Worm (Caenorhabditis elegans): ENCODE measurements around the gene vha-20.

The vha-20 gene

ce11 chrX:14178688-14179087 lies 14.4 kb upstream of the vha-20 start, which contains the start of gene C37E2.10:
Gene C37E2.10 (plus strand): TSS chrX:14178988.
- no peak for TF ChIP-seq ref-1 (GFP tag; conservative IDR thresholded peaks at IDR 0.05)
- no peak for TF ChIP-seq cog-1 (tag; optimal IDR thresholded peaks at IDR 0.05)
- TF ChIP-seq klf-2 (GFP tag; conservative IDR thresholded peaks at IDR 0.05): no peak
- TF ChIP-seq ztf-23 (GFP tag; IDR thresholded peaks at IDR 0.05): no peak
- TF ChIP-seq med-1 (GFP tag; optimal IDR thresholded peaks at IDR 0.05; ENCODE audit: insufficient read depth): no peak
- no peak for TF ChIP-seq T22C8.4 (GFP tag; IDR thresholded peaks at IDR 0.05)
- TF ChIP-seq tab-1 (GFP tag; IDR thresholded peaks at IDR 0.05): no peak
- TF ChIP-seq ztf-29 (GFP tag; IDR thresholded peaks at IDR 0.05): no peak
- TF ChIP-seq flt-1 (GFP tag; IDR thresholded peaks at IDR 0.05): no peak

- no peak for TF ChIP-seq med-1 (GFP tag; optimal IDR thresholded peaks at IDR 0.05; ENCODE audit: insufficient read depth)
- TF ChIP-seq cog-1 (tag; optimal IDR thresholded peaks at IDR 0.05): no peak
- TF ChIP-seq klf-2 (GFP tag; conservative IDR thresholded peaks at IDR 0.05): no peak
- no peak for TF ChIP-seq ztf-23 (GFP tag; IDR thresholded peaks at IDR 0.05)
- no peak for TF ChIP-seq ref-1 (GFP tag; conservative IDR thresholded peaks at IDR 0.05)
- no peak for TF ChIP-seq flt-1 (GFP tag; IDR thresholded peaks at IDR 0.05)
- TF ChIP-seq tab-1 (GFP tag; IDR thresholded peaks at IDR 0.05): no peak
- TF ChIP-seq ztf-29 (GFP tag; IDR thresholded peaks at IDR 0.05): no peak
Observed at ce11 chrX:14175740-14176139, 11.4 kb upstream of the vha-20 start, which contains the start of gene C37E2.2. Gene C37E2.2 (plus strand): TSS chrX:14176040.

ce11 chrX:14173850-14174249 lies 9.5 kb upstream of the vha-20 start, which contains the start of gene idhb-1:
Gene idhb-1 (minus strand): TSS chrX:14174063.
- TF ChIP-seq ztf-29 (GFP tag; IDR thresholded peaks at IDR 0.05) (no peak), klf-2 (GFP tag; conservative IDR thresholded peaks at IDR 0.05) (no peak), cog-1 (tag; optimal IDR thresholded peaks at IDR 0.05) (peak; percentile 28), T22C8.4 (GFP tag; IDR thresholded peaks at IDR 0.05) (peak; percentile 84), ztf-23 (GFP tag; IDR thresholded peaks at IDR 0.05) (0 out of 2 replicates have a peak, but pooled peaks have one; percentile 36), flt-1 (GFP tag; IDR thresholded peaks at IDR 0.05) (peak; percentile 58; the same call in 1 of the 2 replicates)

- TF ChIP-seq T22C8.4 (GFP tag; IDR thresholded peaks at IDR 0.05) (no peak), cog-1 (tag; optimal IDR thresholded peaks at IDR 0.05) (peak; percentile 65), klf-2 (GFP tag; conservative IDR thresholded peaks at IDR 0.05) (no peak), tab-1 (GFP tag; IDR thresholded peaks at IDR 0.05) (no peak), ztf-23 (GFP tag; IDR thresholded peaks at IDR 0.05) (0 out of 2 replicates have a peak, but pooled peaks have one; percentile 38), flt-1 (GFP tag; IDR thresholded peaks at IDR 0.05) (0 out of 2 replicates have a peak, but pooled peaks have one; percentile 37)
Observed at ce11 chrX:14169569-14170031, 5.3 kb upstream of the vha-20 start, which contains the start of gene sym-4. Gene sym-4 (minus strand): TSS chrX:14169619.

ce11 chrX:14165156-14165555 lies 850 bp upstream of the vha-20 start:
- TF ChIP-seq ref-1 (GFP tag; conservative IDR thresholded peaks at IDR 0.05) (no peak), flt-1 (GFP tag; IDR thresholded peaks at IDR 0.05) (no peak), cog-1 (tag; optimal IDR thresholded peaks at IDR 0.05) (no peak), ztf-23 (GFP tag; IDR thresholded peaks at IDR 0.05) (no peak), tab-1 (GFP tag; IDR thresholded peaks at IDR 0.05) (no peak), med-1 (GFP tag; optimal IDR thresholded peaks at IDR 0.05; ENCODE audit: insufficient read depth) (no peak), klf-2 (GFP tag; conservative IDR thresholded peaks at IDR 0.05) (no peak), T22C8.4 (GFP tag; IDR thresholded peaks at IDR 0.05) (no peak), ztf-29 (GFP tag; IDR thresholded peaks at IDR 0.05) (no peak)

- TF ChIP-seq tab-1 (GFP tag; IDR thresholded peaks at IDR 0.05) (no peak), flt-1 (GFP tag; IDR thresholded peaks at IDR 0.05) (no peak), ref-1 (GFP tag; conservative IDR thresholded peaks at IDR 0.05) (no peak), med-1 (GFP tag; optimal IDR thresholded peaks at IDR 0.05; ENCODE audit: insufficient read depth) (no peak), ztf-29 (GFP tag; IDR thresholded peaks at IDR 0.05) (no peak), ztf-23 (GFP tag; IDR thresholded peaks at IDR 0.05) (no peak), klf-2 (GFP tag; conservative IDR thresholded peaks at IDR 0.05) (no peak), cog-1 (tag; optimal IDR thresholded peaks at IDR 0.05) (no peak), T22C8.4 (GFP tag; IDR thresholded peaks at IDR 0.05) (no peak)
Observed at ce11 chrX:14161684-14162347, 2.5 kb downstream of the vha-20 start, which contains the start of gene lgc-25. Gene lgc-25 (minus strand): TSS chrX:14161734.

- TF ChIP-seq med-1 (GFP tag; optimal IDR thresholded peaks at IDR 0.05; ENCODE audit: insufficient read depth): no peak
- no peak for TF ChIP-seq flt-1 (GFP tag; IDR thresholded peaks at IDR 0.05)
- TF ChIP-seq klf-2 (GFP tag; conservative IDR thresholded peaks at IDR 0.05): no peak
Observed at ce11 chrX:14156913-14157312, 7.4 kb downstream of the vha-20 start, which contains the start of gene ceh-90. Gene ceh-90 (minus strand): TSS chrX:14157013.

- TF ChIP-seq cog-1 (tag; optimal IDR thresholded peaks at IDR 0.05): no peak
- no peak for TF ChIP-seq flt-1 (GFP tag; IDR thresholded peaks at IDR 0.05)
- TF ChIP-seq ztf-23 (GFP tag; IDR thresholded peaks at IDR 0.05): no peak
- TF ChIP-seq tab-1 (GFP tag; IDR thresholded peaks at IDR 0.05): no peak
- TF ChIP-seq ztf-29 (GFP tag; IDR thresholded peaks at IDR 0.05): no peak
- TF ChIP-seq ref-1 (GFP tag; conservative IDR thresholded peaks at IDR 0.05): no peak
- TF ChIP-seq klf-2 (GFP tag; conservative IDR thresholded peaks at IDR 0.05): no peak
- no peak for TF ChIP-seq T22C8.4 (GFP tag; IDR thresholded peaks at IDR 0.05)
- TF ChIP-seq med-1 (GFP tag; optimal IDR thresholded peaks at IDR 0.05; ENCODE audit: insufficient read depth): no peak
Observed at ce11 chrX:14152644-14153043, 11.7 kb downstream of the vha-20 start.

ce11 chrX:14147400-14147799 lies 16.9 kb downstream of the vha-20 start, which contains the start of gene akt-2:
Gene akt-2 (plus strand): TSS chrX:14147700.
- TF ChIP-seq ref-1 (GFP tag; conservative IDR thresholded peaks at IDR 0.05) (no peak), ztf-29 (GFP tag; IDR thresholded peaks at IDR 0.05) (no peak), med-1 (GFP tag; optimal IDR thresholded peaks at IDR 0.05; ENCODE audit: insufficient read depth) (no peak), T22C8.4 (GFP tag; IDR thresholded peaks at IDR 0.05) (no peak), ztf-23 (GFP tag; IDR thresholded peaks at IDR 0.05) (no peak), klf-2 (GFP tag; conservative IDR thresholded peaks at IDR 0.05) (no peak), flt-1 (GFP tag; IDR thresholded peaks at IDR 0.05) (no peak), tab-1 (GFP tag; IDR thresholded peaks at IDR 0.05) (no peak), cog-1 (tag; optimal IDR thresholded peaks at IDR 0.05) (no peak)
